Worm (Caenorhabditis elegans): ENCODE results near the gene Y39G8B.9.

ce11 chrII:13972199-13972598 is 9.0 kb upstream of the Y39G8B.9 start:
- TF ChIP-seq med-1 (GFP tag; optimal IDR thresholded peaks at IDR 0.05; ENCODE audit: insufficient read depth): no peak
- no peak for TF ChIP-seq ztf-29 (GFP tag; IDR thresholded peaks at IDR 0.05)
- no peak for TF ChIP-seq cog-1 (tag; optimal IDR thresholded peaks at IDR 0.05)

All from whole organism, midembryonic.